Worm (Caenorhabditis elegans): ENCODE data around the gene fbxa-170.
"Not testable (repeated sequence)": the region's sequence is repeated elsewhere in the genome, so short reads cannot be mapped to it uniquely, and the experiment has no call there.

fbxa-170 gene

ce11 chrX:1682558-1682957 lies 4.6 kb upstream of the fbxa-170 start, which contains the start of gene meg-4:
meg-4 (plus strand) TSS chrX:1682954.
- 0 out of 2 replicates have a peak, but pooled peaks have one; percentile 29 for TF ChIP-seq madf-6 (GFP tag; IDR thresholded peaks at IDR 0.05)
- TF ChIP-seq hmg-1.2 (GFP tag; IDR thresholded peaks at IDR 0.05), result peak; percentile 62
- TF ChIP-seq rec-8 (tag; optimal IDR thresholded peaks at IDR 0.05), result no peak

- TF ChIP-seq nfyb-1 (GFP tag; IDR thresholded peaks at IDR 0.05) (0 out of 2 replicates have a peak, but pooled peaks have one; percentile 15), rpc-1 (tag; optimal IDR thresholded peaks at IDR 0.05) (peak; percentile 15), egrh-3 (GFP tag; IDR thresholded peaks at IDR 0.05) (peak; percentile 44; the same call in 1 of the 2 replicates), nhr-120 (GFP tag; IDR thresholded peaks at IDR 0.05) (0 out of 2 replicates have a peak, but pooled peaks have one; percentile 56)
- not testable (repeated sequence) for TF ChIP-seq rpc-1 (optimal IDR thresholded peaks at IDR 0.05)
Measured at ce11 chrX:1681482-1681881, 3.6 kb upstream of the fbxa-170 start.

DNA sequence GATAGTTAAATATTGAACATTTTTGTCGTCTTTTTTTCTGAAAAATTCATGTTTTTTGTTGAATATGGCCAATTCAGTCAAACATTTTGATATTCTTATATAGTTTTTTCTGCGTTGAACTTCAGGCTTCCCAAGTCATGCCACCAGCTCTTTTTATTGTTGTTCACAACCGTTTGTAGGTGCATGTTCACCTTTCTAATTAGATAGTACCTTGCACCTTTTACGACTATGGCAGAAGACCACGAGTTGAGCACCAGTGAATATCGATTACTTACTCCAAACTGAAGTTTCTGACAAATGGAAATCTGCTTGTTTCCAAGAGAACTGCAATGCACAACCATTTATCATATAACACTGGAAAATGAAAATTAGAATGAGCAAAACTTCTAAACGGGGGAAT lies 2.0 kb downstream of the fbxa-170 start:
- TF ChIP-seq tbx-9 (tag; optimal IDR thresholded peaks at IDR 0.05; ENCODE audit: borderline replicate concordance) (no peak), snpc-1.3 (tag; optimal IDR thresholded peaks at IDR 0.05; ENCODE audit: insufficient read depth) (no peak), lsl-1 (GFP tag; optimal IDR thresholded peaks at IDR 0.05) (no peak), madf-10 (tag; optimal IDR thresholded peaks at IDR 0.05) (no peak), ceh-58 (GFP tag; IDR thresholded peaks at IDR 0.05) (no peak), let-526 (GFP tag; IDR thresholded peaks at IDR 0.05) (no peak), die-1 (tag; optimal IDR thresholded peaks at IDR 0.05) (no peak), zfh-2 (GFP tag; conservative IDR thresholded peaks at IDR 0.05) (no peak), efl-1 (GFP tag; optimal IDR thresholded peaks at IDR 0.05) (no peak), F57A8.1 (GFP tag; optimal IDR thresholded peaks at IDR 0.05) (no peak), rec-8 (tag; optimal IDR thresholded peaks at IDR 0.05) (no peak), K11D2.4 (GFP tag; IDR thresholded peaks at IDR 0.05) (no peak), madf-8 (GFP tag; conservative IDR thresholded peaks at IDR 0.05) (no peak), mcd-1 (GFP tag; IDR thresholded peaks at IDR 0.05) (no peak), F37B4.10 (GFP tag; IDR thresholded peaks at IDR 0.05) (no peak), C17E4.6 (GFP tag; IDR thresholded peaks at IDR 0.05) (no peak), akir-1 (GFP tag; optimal IDR thresholded peaks at IDR 0.05) (no peak), lin-26 (GFP tag; IDR thresholded peaks at IDR 0.05) (no peak), mxl-1 (tag; optimal IDR thresholded peaks at IDR 0.05) (no peak), hmg-1.2 (GFP tag; IDR thresholded peaks at IDR 0.05) (no peak)

ce11 chrX:1675147-1675546 lies 2.8 kb downstream of the fbxa-170 start:
- peak; percentile 51 for TF ChIP-seq rpc-1 (optimal IDR thresholded peaks at IDR 0.05)
- peak; percentile 80 for TF ChIP-seq rpc-1 (tag; optimal IDR thresholded peaks at IDR 0.05)
- TF ChIP-seq egl-18 (GFP tag; IDR thresholded peaks at IDR 0.05), result 0 out of 2 replicates have a peak, but pooled peaks have one; percentile 49
- 0 out of 2 replicates have a peak, but pooled peaks have one; percentile 22 for TF ChIP-seq ceh-91 (GFP tag; IDR thresholded peaks at IDR 0.05)
- TF ChIP-seq snpc-1.3 (tag; optimal IDR thresholded peaks at IDR 0.05; ENCODE audit: insufficient read depth), result peak; percentile 11
- TF ChIP-seq dox-1 (GFP tag; IDR thresholded peaks at IDR 0.05), result peak; percentile 53
- TF ChIP-seq ztf-18 (tag; optimal IDR thresholded peaks at IDR 0.05), result peak; percentile 8
- TF ChIP-seq him-1 (tag; optimal IDR thresholded peaks at IDR 0.05), result peak; percentile 70
- TF ChIP-seq egl-44 (GFP tag; IDR thresholded peaks at IDR 0.05), result peak; percentile 58; the same call in 1 of the 2 replicates
- TF ChIP-seq tbp1 (GFP tag; optimal IDR thresholded peaks at IDR 0.05), result peak; percentile 77
- peak; percentile 45 for TF ChIP-seq die-1 (tag; optimal IDR thresholded peaks at IDR 0.05)
- TF ChIP-seq lin-26 (GFP tag; IDR thresholded peaks at IDR 0.05), result peak; percentile 67; the same call in 1 of the 2 replicates
- 0 out of 2 replicates have a peak, but pooled peaks have one; percentile 49 for TF ChIP-seq ztf-25 (GFP tag; IDR thresholded peaks at IDR 0.05)
- TF ChIP-seq B0261.1 (tag; optimal IDR thresholded peaks at IDR 0.05), result peak; percentile 56
- peak; percentile 26 for TF ChIP-seq snpc-3.4 (tag; optimal IDR thresholded peaks at IDR 0.05)
- peak; percentile 15 for TF ChIP-seq snpc-4 (GFP tag; optimal IDR thresholded peaks at IDR 0.05)
- not testable (repeated sequence) for TF ChIP-seq snpc-4 (tag; optimal IDR thresholded peaks at IDR 0.05)
- TF ChIP-seq D2030.7 (GFP tag; IDR thresholded peaks at IDR 0.05), result peak; percentile 76
